Worm (Caenorhabditis elegans) whole organism, late embryonic: ENCODE data around the gene F40F8.11.

Source experiments
- C38D4.7 ChIP-seq: fragments of 200-800 bp; sonication (Bioruptor generic); optimal IDR thresholded peaks from 2 replicates; lab custom pipeline; 2018; ENCODE audit warnings: mild to moderate bottlenecking, missing genetic modification characterization, moderate library complexity, missing compliant biosample characterization
- F13H6.1 ChIP-seq: sonication (generic microtip); optimal IDR thresholded peaks from 2 replicates; lab custom pipeline; 2016; ENCODE audit warnings: missing genetic modification characterization, missing compliant biosample characterization
- Y22D7AL.16 ChIP-seq: sonication (generic microtip); optimal IDR thresholded peaks from 2 replicates; lab custom pipeline; 2016; ENCODE audit warnings: missing genetic modification characterization, missing compliant biosample characterization
- ama-1 ChIP-seq: fragments of 150-350 bp; optimal IDR thresholded peaks from 2 replicates; lab custom pipeline; 2014
- ceh-14 ChIP-seq: sonication (generic microtip); optimal IDR thresholded peaks from 2 replicates; lab custom pipeline; 2016; ENCODE audit warnings: missing genotype, missing genetic modification characterization, missing compliant biosample characterization
- ceh-18 ChIP-seq: sonication (generic microtip); optimal IDR thresholded peaks from 2 replicates; lab custom pipeline; 2016; ENCODE audit warnings: missing genetic modification characterization, missing compliant biosample characterization
- ceh-22 ChIP-seq: sonication (generic microtip); optimal IDR thresholded peaks from 2 replicates; lab custom pipeline; 2017; ENCODE audit warnings: missing biosample characterization, missing genetic modification characterization
- ceh-30 ChIP-seq: fragments of 150-350 bp; optimal IDR thresholded peaks from 2 replicates; lab custom pipeline; 2014; ENCODE audit warnings: missing biosample characterization, missing genetic modification characterization
- ceh-31 ChIP-seq: sonication (generic microtip); optimal IDR thresholded peaks from 2 replicates; lab custom pipeline; 2016; ENCODE audit warnings: missing genetic modification characterization, missing compliant biosample characterization
- ceh-48 ChIP-seq: sonication (generic microtip); optimal IDR thresholded peaks from 2 replicates; lab custom pipeline; 2016; ENCODE audit warnings: missing genetic modification characterization, inconsistent platforms, missing compliant biosample characterization
- che-1 ChIP-seq: sonication (generic microtip); optimal IDR thresholded peaks from 2 replicates; lab custom pipeline; 2016; ENCODE audit warnings: mild to moderate bottlenecking, missing genetic modification characterization, missing compliant biosample characterization
- dmd-4 ChIP-seq: sonication (generic microtip); optimal IDR thresholded peaks from 2 replicates; lab custom pipeline; 2016; ENCODE audit warnings: borderline replicate concordance, missing genetic modification characterization, missing compliant biosample characterization
- dve-1 ChIP-seq: sonication (generic microtip); optimal IDR thresholded peaks from 2 replicates; lab custom pipeline; 2017; ENCODE audit warnings: antibody characterized with exemption, mild to moderate bottlenecking, missing genetic modification characterization, missing compliant biosample characterization
- elt-2 ChIP-seq: sonication (generic microtip); optimal IDR thresholded peaks from 2 replicates; lab custom pipeline; 2016; ENCODE audit warnings: missing genetic modification reagents, missing genetic modification characterization, missing compliant biosample characterization
- elt-4 ChIP-seq: sonication (generic microtip); optimal IDR thresholded peaks from 2 replicates; lab custom pipeline; 2016; ENCODE audit warnings: missing genetic modification characterization, missing compliant biosample characterization
- ets-4 ChIP-seq: sonication (generic microtip); optimal IDR thresholded peaks from 2 replicates; lab custom pipeline; 2016; ENCODE audit warnings: missing genetic modification characterization, missing compliant biosample characterization
- eyg-1 ChIP-seq: sonication (generic microtip); optimal IDR thresholded peaks from 2 replicates; lab custom pipeline; 2016; ENCODE audit warnings: missing genotype, missing genetic modification characterization, missing compliant biosample characterization
- hlh-30 ChIP-seq: sonication (generic microtip); optimal IDR thresholded peaks from 2 replicates; lab custom pipeline; 2017; ENCODE audit warnings: antibody characterized with exemption, missing genetic modification characterization, missing compliant biosample characterization; ENCODE audit not compliant: insufficient read depth
- hlh-6 ChIP-seq: sonication (generic microtip); optimal IDR thresholded peaks from 2 replicates; lab custom pipeline; 2016; ENCODE audit warnings: missing genotype, missing genetic modification characterization, missing compliant biosample characterization
- lim-6 ChIP-seq: sonication (generic microtip); optimal IDR thresholded peaks from 2 replicates; lab custom pipeline; 2016; ENCODE audit warnings: missing genetic modification characterization, missing compliant biosample characterization
- lin-11 ChIP-seq: fragments of 200-800 bp; sonication (Bioruptor generic); optimal IDR thresholded peaks from 2 replicates; lab custom pipeline; 2018; ENCODE audit warnings: mild to moderate bottlenecking, missing genetic modification characterization, missing compliant biosample characterization
- madf-2 ChIP-seq: sonication (generic microtip); optimal IDR thresholded peaks from 2 replicates; lab custom pipeline; 2017; ENCODE audit warnings: missing genetic modification characterization, missing compliant biosample characterization
- mec-3 ChIP-seq: sonication (generic microtip); optimal IDR thresholded peaks from 2 replicates; lab custom pipeline; 2016; ENCODE audit warnings: borderline replicate concordance, missing genetic modification characterization, missing compliant biosample characterization
- nfya-1 ChIP-seq: sonication (generic microtip); optimal IDR thresholded peaks from 2 replicates; lab custom pipeline; 2017; ENCODE audit warnings: missing genetic modification characterization, mild to moderate bottlenecking, missing compliant biosample characterization, antibody characterized with exemption, moderate library complexity
- nhr-11 ChIP-seq: fragments of 150-350 bp; optimal IDR thresholded peaks from 2 replicates; lab custom pipeline; 2014; ENCODE audit warnings: missing biosample characterization, missing genetic modification characterization
- nhr-232 ChIP-seq: sonication (generic microtip); optimal IDR thresholded peaks from 2 replicates; lab custom pipeline; 2016; ENCODE audit warnings: missing genetic modification characterization, missing compliant biosample characterization
- odd-2 ChIP-seq: sonication (generic microtip); optimal IDR thresholded peaks from 2 replicates; lab custom pipeline; 2017; ENCODE audit warnings: antibody characterized with exemption, mild to moderate bottlenecking, missing genetic modification characterization, missing compliant biosample characterization
- pag-3 ChIP-seq: sonication (generic microtip); optimal IDR thresholded peaks from 2 replicates; lab custom pipeline; 2016; ENCODE audit warnings: missing compliant biosample characterization, missing genetic modification characterization, borderline replicate concordance
- pat-9 ChIP-seq: fragments of 200-800 bp; sonication (Bioruptor generic); optimal IDR thresholded peaks from 2 replicates; lab custom pipeline; 2018; ENCODE audit warnings: mild to moderate bottlenecking, missing genetic modification characterization, moderate library complexity, missing compliant biosample characterization
- pha-2 ChIP-seq: sonication (generic microtip); optimal IDR thresholded peaks from 2 replicates; lab custom pipeline; 2017; ENCODE audit warnings: mild to moderate bottlenecking, missing genetic modification characterization, missing compliant biosample characterization
- pros-1 ChIP-seq: fragments of 150-350 bp; optimal IDR thresholded peaks from 2 replicates; lab custom pipeline; 2014; ENCODE audit warnings: missing biosample characterization, missing genetic modification reagents, missing genetic modification characterization
- ref-2 ChIP-seq: sonication (generic microtip); optimal IDR thresholded peaks from 2 replicates; lab custom pipeline; 2016; ENCODE audit warnings: missing genetic modification characterization, missing compliant biosample characterization
- sdc-2 ChIP-seq: sonication (generic microtip); optimal IDR thresholded peaks from 2 replicates; lab custom pipeline; 2016; ENCODE audit warnings: missing genotype, missing genetic modification characterization, missing compliant biosample characterization
- ttx-3 ChIP-seq: sonication (generic microtip); optimal IDR thresholded peaks from 2 replicates; lab custom pipeline; 2016; ENCODE audit warnings: missing genetic modification reagents, missing genetic modification characterization, missing compliant biosample characterization
- unc-3 ChIP-seq, 2 experiments: fragments of 200-800 bp in 1 of 2; sonication (Bioruptor generic) in 1 of 2; sonication (generic microtip) in 1 of 2; conservative IDR thresholded peaks in 1 of 2; optimal IDR thresholded peaks in 1 of 2; 2 replicates each; pipeline versions ENCODE4 v1.3.6 to Lab custom; 2016 to 2022; ENCODE audit warnings: missing compliant biosample characterization in 2 of 2, missing genetic modification characterization in 2 of 2, missing genetic modification reagents in 1 of 2
- unc-42 ChIP-seq: sonication (generic microtip); optimal IDR thresholded peaks from 2 replicates; lab custom pipeline; 2016; ENCODE audit warnings: missing genotype, missing genetic modification characterization, missing compliant biosample characterization
- unc-55 ChIP-seq: sonication (generic microtip); optimal IDR thresholded peaks from 2 replicates; lab custom pipeline; 2017; ENCODE audit warnings: missing biosample characterization, missing genetic modification reagents, missing genetic modification characterization
- zip-5 ChIP-seq: sonication (generic microtip); optimal IDR thresholded peaks from 2 replicates; lab custom pipeline; 2016; ENCODE audit warnings: missing genetic modification characterization, missing compliant biosample characterization
- ztf-16 ChIP-seq: sonication (generic microtip); optimal IDR thresholded peaks from 2 replicates; lab custom pipeline; 2017; ENCODE audit warnings: missing genetic modification characterization, missing compliant biosample characterization

Gene F40F8.11

DNA sequence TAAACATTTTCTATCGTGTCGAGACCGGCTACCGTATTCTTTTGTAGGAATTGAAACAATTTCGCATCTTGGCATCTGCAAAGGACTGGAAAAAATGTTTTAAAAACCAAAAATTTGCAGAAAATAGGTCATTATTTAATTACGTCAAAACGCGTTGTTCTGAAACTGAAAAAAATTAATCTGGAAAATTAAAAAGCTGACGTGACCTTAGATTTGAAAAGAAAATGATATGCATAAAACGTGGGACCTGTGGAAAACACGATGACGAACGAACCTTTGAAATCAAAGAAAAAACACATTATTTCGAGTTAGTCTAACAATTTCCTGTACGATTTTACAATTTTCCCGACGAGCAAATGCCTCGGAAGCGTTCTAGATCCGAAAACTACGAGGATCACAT is 28.2 kb downstream of the F40F8.11 start, which contains the start of gene C09H10.9:
Gene C09H10.9, plus strand, starts transcription at position 301 of the 400 bp plus-strand sequence.
- TF ChIP-seq ttx-3 (no peak), ceh-30 (tag; lab: Kevin White, UChicago) (no peak), pag-3 (tag; lab: Kevin White, UChicago) (no peak), eyg-1 (tag; lab: Kevin White, UChicago) (no peak), pat-9 (tag; lab: Kevin White, UChicago) (no peak), zip-5 (tag; lab: Kevin White, UChicago) (no peak), C38D4.7 (no peak), nhr-11 (tag; lab: Kevin White, UChicago) (no peak), madf-2 (tag; lab: Kevin White, UChicago) (no peak), ceh-22 (tag; lab: Kevin White, UChicago) (no peak), che-1 (no peak), nfya-1 (tag; lab: Kevin White, UChicago) (no peak), sdc-2 (tag; lab: Kevin White, UChicago) (no peak), ztf-16 (tag; lab: Kevin White, UChicago) (no peak), lin-11 (tag; lab: Kevin White, UChicago) (no peak), ref-2 (tag; lab: Kevin White, UChicago) (no peak), nhr-232 (tag; lab: Kevin White, UChicago) (no peak), elt-4 (tag; lab: Kevin White, UChicago) (no peak), unc-42 (tag; lab: Kevin White, UChicago) (no peak), lim-6 (tag; lab: Kevin White, UChicago) (no peak)

DNA sequence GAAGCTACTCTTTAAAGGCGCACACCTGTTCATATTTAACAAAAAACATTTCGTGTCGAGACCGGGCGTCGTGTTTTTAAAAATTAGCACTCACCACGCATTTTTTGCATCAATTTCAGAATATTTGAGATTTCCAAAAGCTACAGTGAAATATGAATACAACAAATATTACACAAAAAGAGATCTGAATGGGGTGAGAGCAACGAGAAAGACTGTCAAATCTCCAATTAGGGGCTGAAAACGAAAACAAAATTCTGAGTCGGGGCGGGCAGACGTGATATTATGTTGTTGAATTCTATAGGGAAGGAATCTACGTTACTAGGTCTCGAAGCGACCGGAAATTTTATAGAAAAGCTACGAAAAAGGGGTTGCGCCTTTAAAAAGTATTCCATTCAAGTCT is 28.7 kb downstream of the F40F8.11 start, which contains the start of gene C09H10.5:
Gene C09H10.5, minus strand, starts transcription at position 101 of the 400 bp plus-strand sequence.
- no peak for TF ChIP-seq elt-2 (tag; lab: Kevin White, UChicago)
- TF ChIP-seq zip-5 (tag; lab: Kevin White, UChicago): no peak
- no peak for TF ChIP-seq odd-2

DNA sequence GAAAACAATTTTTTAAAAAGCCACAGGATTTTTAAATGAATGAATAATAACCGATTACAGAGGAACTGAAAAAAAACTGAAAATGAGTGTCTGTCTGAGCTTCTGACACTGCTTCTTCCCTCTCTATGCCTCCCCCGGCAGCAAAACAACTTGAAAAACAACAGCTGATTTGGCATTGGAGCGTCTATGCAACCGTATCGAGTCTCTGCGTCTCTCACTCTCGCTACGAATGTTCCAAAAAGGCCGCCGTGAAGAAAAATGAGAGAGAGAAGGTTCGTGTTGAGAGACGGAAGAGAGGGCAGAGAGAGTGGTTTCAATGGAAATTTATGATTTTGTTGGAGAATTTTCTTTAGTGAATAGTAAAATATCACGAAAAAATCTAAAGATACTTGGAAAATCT is 29.3 kb downstream of the F40F8.11 start:
- TF ChIP-seq hlh-30 (tag; lab: Kevin White, UChicago) (peak; percentile 66), nfya-1 (tag; lab: Kevin White, UChicago) (peak; percentile 63), unc-42 (tag; lab: Kevin White, UChicago) (no peak), F13H6.1 (no peak), ref-2 (tag; lab: Kevin White, UChicago) (no peak)

DNA sequence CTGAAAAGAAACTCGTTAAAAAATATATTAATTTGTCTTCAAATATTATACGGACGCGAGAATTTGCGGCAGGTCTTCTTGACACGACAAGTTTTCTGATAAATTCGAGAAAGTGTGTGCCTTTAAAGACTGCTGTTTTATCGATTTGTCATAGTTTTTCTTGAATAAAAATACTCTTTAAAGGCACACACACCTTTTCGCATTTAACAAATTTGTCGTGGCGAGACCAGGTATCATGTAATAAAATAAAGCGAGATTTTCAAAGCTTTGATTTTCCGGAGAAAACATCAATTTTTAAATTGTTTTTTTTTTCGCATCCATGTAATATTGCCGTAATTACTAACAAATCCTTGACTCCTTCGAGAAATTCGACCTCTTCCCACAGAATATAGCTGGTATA is 31.2 kb downstream of the F40F8.11 start:
- TF ChIP-seq ttx-3 (no peak), ceh-14 (tag; lab: Kevin White, UChicago) (no peak), Y22D7AL.16 (no peak), dmd-4 (tag; lab: Kevin White, UChicago) (no peak), ceh-48 (tag; lab: Kevin White, UChicago) (no peak), nhr-11 (tag; lab: Kevin White, UChicago) (no peak), ceh-18 (tag; lab: Kevin White, UChicago) (no peak), lin-11 (tag; lab: Kevin White, UChicago) (no peak)

DNA sequence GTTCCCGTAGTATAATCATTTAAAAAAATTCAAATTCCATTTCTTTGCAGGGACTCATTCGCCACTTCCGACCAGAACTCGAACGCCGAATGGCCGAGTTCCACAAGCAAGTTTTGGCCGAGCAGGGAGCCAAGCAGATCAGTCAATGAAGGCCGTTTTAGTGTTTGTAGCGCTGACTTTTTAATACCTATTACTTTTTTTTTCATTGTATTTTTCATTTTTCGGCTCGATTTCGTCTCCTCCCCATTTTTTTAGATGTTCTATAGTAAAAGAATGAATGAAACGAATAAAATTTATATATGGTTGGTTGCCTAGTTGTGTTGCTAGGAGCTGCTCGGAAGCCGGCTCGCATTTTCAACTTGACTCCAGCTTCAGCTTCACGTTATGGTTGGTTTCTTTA is 32.5 kb downstream of the F40F8.11 start, which contains the start of gene C09H10.4:
Gene C09H10.4, plus strand, starts transcription at position 301 of the 400 bp plus-strand sequence.
- TF ChIP-seq ama-1 (lab: Kevin White, UChicago) (no peak), pha-2 (tag; lab: Kevin White, UChicago) (no peak), nhr-11 (tag; lab: Kevin White, UChicago) (no peak), unc-42 (tag; lab: Kevin White, UChicago) (no peak), dve-1 (tag; lab: Kevin White, UChicago) (no peak), pat-9 (tag; lab: Kevin White, UChicago) (no peak), sdc-2 (tag; lab: Kevin White, UChicago) (no peak), mec-3 (no peak), pag-3 (tag; lab: Kevin White, UChicago) (no peak), madf-2 (tag; lab: Kevin White, UChicago) (no peak), ets-4 (no peak), hlh-6 (tag; lab: Kevin White, UChicago) (no peak), ref-2 (tag; lab: Kevin White, UChicago) (no peak), unc-55 (no peak), elt-4 (tag; lab: Kevin White, UChicago) (no peak), ztf-16 (tag; lab: Kevin White, UChicago) (no peak), hlh-30 (tag; lab: Kevin White, UChicago) (no peak), unc-3 (GFP tag; conservative IDR thresholded peaks at IDR 0.05; lab: Robert Waterston, UW) (no peak), unc-3 (tag; optimal IDR thresholded peaks at IDR 0.05; lab: Kevin White, UChicago) (no peak), ceh-31 (tag; lab: Kevin White, UChicago) (no peak), pros-1 (no peak)
- TF ChIP-seq, all 69 proteins: peak for 0
